Worm (Caenorhabditis elegans): ENCODE measurements around the gene B0310.3.

ce11 chrX:514023-514422, 6.8 kb downstream of the B0310.3 start:
- TF ChIP-seq egl-27 (tag; optimal IDR thresholded peaks at IDR 0.05) (no peak), attf-4 (tag; optimal IDR thresholded peaks at IDR 0.05) (no peak), aly-2 (tag; optimal IDR thresholded peaks at IDR 0.05) (no peak), nhr-10 (tag; optimal IDR thresholded peaks at IDR 0.05) (no peak), dmd-6 (GFP tag; IDR thresholded peaks at IDR 0.05) (no peak)

Measured in whole organism, L4 larva.